Fruit fly (Drosophila melanogaster) whole organism, embryonic: ENCODE data around the gene Fdh.

Experiments used
- Adf1 ChIP-seq: fragments of 200-800 bp; sonication (Bioruptor generic); IDR thresholded peaks from 2 replicates; pipeline ENCODE4 v1.3.6; 2022; ENCODE audit warnings: missing biosample characterization, missing genetic modification characterization
- CG10209 ChIP-seq: fragments of 200-800 bp; sonication (Bioruptor generic); optimal IDR thresholded peaks from 3 replicates; lab custom pipeline; 2017; ENCODE audit warnings: missing biosample characterization, mild to moderate bottlenecking, missing genetic modification characterization, missing genetic modification reagents
- CG1024 ChIP-seq: fragments of 200-800 bp; sonication (Bioruptor generic); IDR thresholded peaks from 2 replicates; pipeline ENCODE4 v1.3.6; 2022; ENCODE audit warnings: missing biosample characterization, missing genetic modification characterization
- CG10321 ChIP-seq: fragments of 200-800 bp; sonication (Bioruptor generic); IDR thresholded peaks from 2 replicates; pipeline ENCODE4 v1.3.6; 2022; ENCODE audit warnings: missing biosample characterization, missing genetic modification characterization
- CG11504 ChIP-seq: fragments of 200-800 bp; sonication (Bioruptor generic); optimal IDR thresholded peaks from 3 replicates; lab custom pipeline; 2019; ENCODE audit warnings: missing biosample characterization, mild to moderate bottlenecking, missing genetic modification characterization, moderate library complexity
- CG13123 ChIP-seq: fragments of 200-800 bp; sonication (Bioruptor generic); optimal IDR thresholded peaks from 2 replicates; lab custom pipeline; 2016; ENCODE audit warnings: missing biosample characterization, missing genetic modification characterization
- CG13296 ChIP-seq: fragments of 200-800 bp; sonication (Bioruptor generic); optimal IDR thresholded peaks from 3 replicates; lab custom pipeline; 2018; ENCODE audit warnings: missing biosample characterization, mild to moderate bottlenecking, missing genetic modification characterization
- CG13624 ChIP-seq: fragments of 200-800 bp; sonication (Bioruptor generic); optimal IDR thresholded peaks from 2 replicates; lab custom pipeline; 2016; ENCODE audit warnings: missing biosample characterization, missing genetic modification characterization
- CG14050 ChIP-seq: fragments of 200-800 bp; sonication (Bioruptor generic); IDR thresholded peaks from 3 replicates; pipeline ENCODE4 v1.3.6; 2022; ENCODE audit warnings: missing biosample characterization, missing genetic modification characterization
- CG15479 ChIP-seq: fragments of 200-800 bp; sonication (Bioruptor generic); optimal IDR thresholded peaks from 3 replicates; lab custom pipeline; 2019; ENCODE audit warnings: missing biosample characterization, mild to moderate bottlenecking, missing genetic modification characterization, moderate library complexity
- CG15601 ChIP-seq: fragments of 200-800 bp; sonication (Bioruptor generic); optimal IDR thresholded peaks from 3 replicates; lab custom pipeline; 2019; ENCODE audit warnings: missing biosample characterization, mild to moderate bottlenecking, missing genetic modification characterization, moderate library complexity
- CG32767 ChIP-seq: fragments of 200-800 bp; sonication (Bioruptor generic); IDR thresholded peaks from 2 replicates; pipeline ENCODE4 v1.3.6; 2022; ENCODE audit warnings: missing biosample characterization, missing genetic modification characterization
- CG3281 ChIP-seq: fragments of 200-800 bp; sonication (Bioruptor generic); optimal IDR thresholded peaks from 3 replicates; lab custom pipeline; 2017; ENCODE audit warnings: missing biosample characterization, mild to moderate bottlenecking, missing genetic modification characterization
- CG3838 ChIP-seq: fragments of 200-800 bp; sonication (Bioruptor generic); optimal IDR thresholded peaks from 3 replicates; lab custom pipeline; 2016; ENCODE audit warnings: missing biosample characterization, missing genetic modification characterization
- CG9876 ChIP-seq: fragments of 200-800 bp; sonication (Bioruptor generic); optimal IDR thresholded peaks from 2 replicates; lab custom pipeline; 2016; ENCODE audit warnings: missing biosample characterization, missing genetic modification characterization
- Chrac-16 ChIP-seq: fragments of 200-800 bp; sonication (Bioruptor generic); optimal IDR thresholded peaks from 3 replicates; lab custom pipeline; 2016; ENCODE audit warnings: missing biosample characterization, missing genetic modification characterization
- GATAe ChIP-seq: fragments of 200-800 bp; sonication (Bioruptor generic); conservative IDR thresholded peaks from 2 replicates; pipeline ENCODE4 v1.3.6; 2022; ENCODE audit warnings: missing biosample characterization, missing genetic modification characterization
- Gsc ChIP-seq: fragments of 200-800 bp; sonication (Bioruptor generic); IDR thresholded peaks from 2 replicates; pipeline ENCODE4 v1.3.6; 2022; ENCODE audit warnings: missing biosample characterization, missing genetic modification characterization
- HHEX ChIP-seq: fragments of 200-800 bp; sonication (Bioruptor generic); optimal IDR thresholded peaks from 3 replicates; lab custom pipeline; 2017; ENCODE audit warnings: missing biosample characterization, mild to moderate bottlenecking, missing genetic modification characterization, missing genetic modification reagents
- MBD-R2 ChIP-seq: fragments of 200-800 bp; sonication (Bioruptor generic); IDR thresholded peaks from 2 replicates; pipeline ENCODE4 v1.3.6; 2022; ENCODE audit warnings: missing biosample characterization, missing genetic modification characterization
- MESR4 ChIP-seq: fragments of 200-800 bp; sonication (Bioruptor generic); optimal IDR thresholded peaks from 2 replicates; lab custom pipeline; 2018; ENCODE audit warnings: missing biosample characterization, mild to moderate bottlenecking, missing genetic modification characterization, moderate library complexity
- Mrtf ChIP-seq: fragments of 200-800 bp; sonication (Bioruptor generic); IDR thresholded peaks from 3 replicates; pipeline ENCODE4 v1.3.6; 2022; ENCODE audit warnings: missing biosample characterization, missing genetic modification characterization
- Oaz ChIP-seq: fragments of 200-800 bp; sonication (Bioruptor generic); IDR thresholded peaks from 2 replicates; pipeline ENCODE4 v1.3.6; 2022; ENCODE audit warnings: missing biosample characterization, missing genetic modification characterization
- Pdp1 ChIP-seq, 2 experiments: fragments of 200-800 bp; sonication (Bioruptor generic); optimal IDR thresholded peaks; 3 replicates each; lab custom pipeline; 2016; ENCODE audit warnings: missing biosample characterization in 2 of 2, missing genetic modification characterization in 2 of 2, mild to moderate bottlenecking in 1 of 2, moderate library complexity in 1 of 2
- Rfx ChIP-seq: fragments of 200-800 bp; sonication (Bioruptor generic); IDR thresholded peaks from 2 replicates; pipeline ENCODE4 v1.3.6; 2022; ENCODE audit warnings: missing biosample characterization, missing genetic modification characterization
- Vsx1 ChIP-seq: fragments of 200-800 bp; sonication (Bioruptor generic); optimal IDR thresholded peaks from 2 replicates; lab custom pipeline; 2017; ENCODE audit warnings: missing biosample characterization, mild to moderate bottlenecking, missing genetic modification characterization, missing genetic modification reagents
- Xrp1 ChIP-seq: fragments of 200-800 bp; sonication (Bioruptor generic); IDR thresholded peaks from 2 replicates; pipeline ENCODE4 v1.3.6; 2022; ENCODE audit warnings: missing biosample characterization, missing genetic modification characterization
- ab ChIP-seq: fragments of 200-800 bp; sonication (Bioruptor generic); optimal IDR thresholded peaks from 2 replicates; lab custom pipeline; 2016; ENCODE audit warnings: missing biosample characterization, missing genetic modification characterization
- amos ChIP-seq: fragments of 200-800 bp; sonication (Bioruptor generic); IDR thresholded peaks from 2 replicates; pipeline ENCODE4 v1.3.6; 2022; ENCODE audit warnings: missing biosample characterization, missing genetic modification characterization; ENCODE audit not compliant: partially characterized antibody
- btn ChIP-seq: fragments of 200-800 bp; sonication (Bioruptor generic); optimal IDR thresholded peaks from 2 replicates; lab custom pipeline; 2016; ENCODE audit warnings: missing biosample characterization, missing genetic modification characterization
- caup ChIP-seq: fragments of 200-800 bp; sonication (Bioruptor generic); optimal IDR thresholded peaks from 3 replicates; lab custom pipeline; 2017; ENCODE audit warnings: missing biosample characterization, mild to moderate bottlenecking, missing genetic modification characterization, moderate library complexity; ENCODE audit not compliant: severe bottlenecking
- gsb ChIP-seq: fragments of 200-800 bp; sonication (Bioruptor generic); IDR thresholded peaks from 2 replicates; pipeline ENCODE4 v1.3.6; 2022; ENCODE audit warnings: missing biosample characterization, missing genetic modification characterization
- hb ChIP-seq: fragments of 200-800 bp; sonication (Bioruptor generic); IDR thresholded peaks from 3 replicates; pipeline ENCODE4 v1.3.6; 2022; ENCODE audit warnings: missing biosample characterization, missing genetic modification characterization; ENCODE audit not compliant: partially characterized antibody
- kah ChIP-seq: fragments of 200-800 bp; sonication (Bioruptor generic); optimal IDR thresholded peaks from 2 replicates; lab custom pipeline; 2018; ENCODE audit warnings: missing biosample characterization, mild to moderate bottlenecking, missing genetic modification characterization
- mld ChIP-seq: fragments of 200-800 bp; sonication (Bioruptor generic); IDR thresholded peaks from 3 replicates; pipeline ENCODE4 v1.3.6; 2022; ENCODE audit warnings: missing biosample characterization, missing genetic modification characterization; ENCODE audit not compliant: partially characterized antibody
- nmo ChIP-seq: fragments of 200-800 bp; sonication (Bioruptor generic); optimal IDR thresholded peaks from 2 replicates; lab custom pipeline; 2018; ENCODE audit warnings: missing biosample characterization, mild to moderate bottlenecking, missing genetic modification characterization, moderate library complexity
- pb ChIP-seq: fragments of 200-800 bp; sonication (Bioruptor generic); optimal IDR thresholded peaks from 3 replicates; lab custom pipeline; 2016; ENCODE audit warnings: missing biosample characterization, missing genetic modification characterization
- pita ChIP-seq: fragments of 200-800 bp; sonication (Bioruptor generic); optimal IDR thresholded peaks from 2 replicates; lab custom pipeline; 2017; ENCODE audit warnings: missing biosample characterization, mild to moderate bottlenecking, missing genetic modification characterization
- pnt ChIP-seq: fragments of 200-800 bp; sonication (Bioruptor generic); optimal IDR thresholded peaks from 3 replicates; lab custom pipeline; 2016; ENCODE audit warnings: missing biosample characterization, missing genetic modification characterization
- prd ChIP-seq, 3 experiments: fragments of >200 bp in 2 of 3; fragments of 200-800 bp in 1 of 3; sonication (Bioruptor generic) in 1 of 3; optimal IDR thresholded peaks in 2 of 3; IDR thresholded peaks in 1 of 3; 2 replicates in 2 of 3; 3 replicates in 1 of 3; pipeline versions ENCODE4 v1.3.6 to Lab custom; 2017 to 2022; ENCODE audit warnings: missing biosample characterization in 1 of 3, missing genetic modification characterization in 1 of 3
- row ChIP-seq: fragments of 200-800 bp; sonication (Bioruptor generic); IDR thresholded peaks from 3 replicates; pipeline ENCODE4 v1.3.6; 2022; ENCODE audit warnings: missing biosample characterization, missing genetic modification characterization
- salm ChIP-seq: fragments of 200-800 bp; sonication (Bioruptor generic); optimal IDR thresholded peaks from 2 replicates; lab custom pipeline; 2018; ENCODE audit warnings: missing biosample characterization, mild to moderate bottlenecking, missing genetic modification characterization
- sc ChIP-seq, 3 experiments: fragments of >200 bp in 2 of 3; fragments of 200-800 bp in 1 of 3; sonication (Bioruptor generic) in 1 of 3; optimal IDR thresholded peaks; 2 replicates in 2 of 3; 3 replicates in 1 of 3; lab custom pipeline; 2017; ENCODE audit warnings: mild to moderate bottlenecking in 1 of 3, missing biosample characterization in 1 of 3, missing genetic modification characterization in 1 of 3, missing genetic modification reagents in 1 of 3
- sob ChIP-seq: fragments of 200-800 bp; sonication (Bioruptor generic); IDR thresholded peaks from 2 replicates; pipeline ENCODE4 v1.3.6; 2022; ENCODE audit warnings: missing biosample characterization, missing genetic modification characterization
- sr ChIP-seq: fragments of 200-800 bp; sonication (Bioruptor generic); IDR thresholded peaks from 3 replicates; pipeline ENCODE4 v1.3.6; 2022; ENCODE audit warnings: missing biosample characterization, missing genetic modification characterization
- wek ChIP-seq: fragments of 200-800 bp; sonication (Bioruptor generic); optimal IDR thresholded peaks from 3 replicates; lab custom pipeline; 2018; ENCODE audit warnings: missing biosample characterization, mild to moderate bottlenecking, missing genetic modification characterization, moderate library complexity
- z ChIP-seq: fragments of 200-800 bp; sonication (Bioruptor generic); IDR thresholded peaks from 3 replicates; pipeline ENCODE4 v1.3.6; 2022; ENCODE audit warnings: missing biosample characterization, missing genetic modification characterization
- zfh1 ChIP-seq: fragments of 200-800 bp; sonication (Bioruptor generic); IDR thresholded peaks from 3 replicates; pipeline ENCODE4 v1.3.6; 2022; ENCODE audit warnings: missing biosample characterization, missing genetic modification characterization
- zfh2 ChIP-seq: fragments of 200-800 bp; sonication (Bioruptor generic); optimal IDR thresholded peaks from 2 replicates; lab custom pipeline; 2016; ENCODE audit warnings: missing biosample characterization, missing genetic modification characterization

The Fdh gene

DNA sequence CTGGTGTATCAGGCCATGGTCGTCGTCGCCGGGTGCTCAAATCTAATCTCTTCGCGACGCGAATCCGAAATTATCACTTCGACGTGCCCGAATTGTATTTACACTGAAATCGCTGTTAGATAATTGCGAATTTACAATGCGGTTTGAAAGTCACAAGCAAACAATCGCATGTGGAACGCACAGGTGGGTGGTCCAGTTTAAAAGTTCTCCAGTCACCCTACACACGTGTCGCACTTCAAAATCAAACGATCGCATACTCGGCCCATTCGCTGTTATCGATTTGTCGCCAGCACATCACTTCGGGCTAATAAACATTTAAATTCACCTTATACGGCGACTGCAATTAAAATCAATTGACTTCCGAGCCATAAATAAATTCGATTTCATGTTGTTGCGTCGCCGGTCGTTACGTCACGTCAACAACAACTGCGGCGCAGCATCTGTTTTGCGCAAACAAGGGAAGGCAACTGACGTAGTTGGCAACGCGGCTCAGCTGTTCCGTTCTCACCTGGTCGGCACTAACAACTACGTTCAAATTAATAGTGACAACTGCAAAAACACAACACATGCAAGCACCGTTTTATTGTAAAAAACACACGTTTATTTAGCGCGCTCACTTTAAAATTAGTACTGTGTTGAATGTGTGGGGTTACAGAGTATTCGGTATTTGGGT, 9.3 kb downstream of the Fdh start, which contains the start of gene CG6574 (continued):
- no peak for TF ChIP-seq sob
- no peak for TF ChIP-seq gsb (GFP tag; lab: Robert Waterston, UW)
- no peak for TF ChIP-seq Rfx (GFP tag; lab: Robert Waterston, UW)
- no peak for TF ChIP-seq Gsc
- no peak for TF ChIP-seq CG15479 (GFP tag; lab: Kevin White, UChicago)
- no peak for TF ChIP-seq CG13123 (GFP tag; lab: Kevin White, UChicago)
- peak in 1 of 2 experiments; percentile 96 for TF ChIP-seq Pdp1 (GFP tag; optimal IDR thresholded peaks at IDR 0.05; lab: Kevin White, UChicago)
- TF ChIP-seq CG32767 (GFP tag; lab: Robert Waterston, UW): no peak
- TF ChIP-seq MBD-R2: peak; percentile 57; the same call in 1 of the 2 replicates
- TF ChIP-seq ab (GFP tag; lab: Kevin White, UChicago): no peak
- no peak for TF ChIP-seq sr (GFP tag; lab: Robert Waterston, UW)
- TF ChIP-seq nmo: no peak
- TF ChIP-seq caup (GFP tag; lab: Kevin White, UChicago): no peak
- TF ChIP-seq CG3281 (GFP tag; lab: Kevin White, UChicago): peak; percentile 12
- no peak for TF ChIP-seq amos (GFP tag; lab: Robert Waterston, UW)
- TF ChIP-seq pnt: no peak
- no peak for TF ChIP-seq salm
- TF ChIP-seq MESR4: no peak
- TF ChIP-seq GATAe (GFP tag; lab: Robert Waterston, UW): no peak
- TF ChIP-seq Adf1: peak; percentile 6; the same call in 1 of the 2 replicates
- TF ChIP-seq mld (GFP tag; lab: Robert Waterston, UW): no peak
- TF ChIP-seq CG10321 (GFP tag; lab: Robert Waterston, UW): no peak
- TF ChIP-seq Mrtf (GFP tag; lab: Robert Waterston, UW): no peak
- no peak for TF ChIP-seq CG11504 (tag; lab: Kevin White, UChicago)
- peak; percentile 8 for TF ChIP-seq CG13624
- peak; percentile 38; the same call in 1 of the 3 replicates for TF ChIP-seq CG14050 (GFP tag; lab: Robert Waterston, UW)
- TF ChIP-seq Vsx1 (GFP tag; lab: Kevin White, UChicago): no peak
- peak; percentile 22; the same call in 1 of the 2 replicates for TF ChIP-seq Xrp1
- TF ChIP-seq CG9876 (GFP tag; lab: Kevin White, UChicago): no peak
- no peak for TF ChIP-seq prd (optimal IDR thresholded peaks at IDR 0.05; lab: Kevin White, UChicago)
- no peak for TF ChIP-seq prd (GFP tag; IDR thresholded peaks at IDR 0.05; lab: Robert Waterston, UW)
- no peak for TF ChIP-seq hb (GFP tag; lab: Robert Waterston, UW)
- TF ChIP-seq pita (GFP tag; lab: Kevin White, UChicago): no peak
- TF ChIP-seq zfh1 (GFP tag; lab: Robert Waterston, UW): 0 out of 3 replicates have a peak, but pooled peaks have one; percentile 18
- no peak for TF ChIP-seq CG1024 (GFP tag; lab: Robert Waterston, UW)
- TF ChIP-seq Chrac-16: no peak
- TF ChIP-seq z: no peak
- TF ChIP-seq HHEX (GFP tag; lab: Kevin White, UChicago): peak; percentile 15
- TF ChIP-seq wek (GFP tag; lab: Kevin White, UChicago): peak; percentile 2
- no peak for TF ChIP-seq btn (GFP tag; lab: Kevin White, UChicago)
- TF ChIP-seq CG13296: peak; percentile 11
- no peak for TF ChIP-seq sc (optimal IDR thresholded peaks at IDR 0.05; lab: Kevin White, UChicago)
- TF ChIP-seq sc (GFP tag; optimal IDR thresholded peaks at IDR 0.05; lab: Kevin White, UChicago): no peak
- TF ChIP-seq Oaz (GFP tag; lab: Robert Waterston, UW): no peak
- no peak for TF ChIP-seq pb (GFP tag; lab: Kevin White, UChicago)
- peak; percentile 17 for TF ChIP-seq CG3838
- no peak for TF ChIP-seq zfh2 (GFP tag; lab: Kevin White, UChicago)
- TF ChIP-seq row (GFP tag; lab: Robert Waterston, UW): no peak
- TF ChIP-seq CG15601 (tag; lab: Kevin White, UChicago): no peak
- TF ChIP-seq CG10209: no peak
- peak; percentile 45 for TF ChIP-seq kah
